Worm (Caenorhabditis elegans) whole organism, late embryonic: ENCODE data around the gene C08E8.5.

ENCODE experiments used
- K09A11.1 ChIP-seq: sonication (generic microtip); optimal IDR thresholded peaks from 2 replicates; lab custom pipeline; 2017; ENCODE audit warnings: antibody characterized with exemption, mild to moderate bottlenecking, missing genetic modification characterization, missing compliant biosample characterization; ENCODE audit not compliant: insufficient read depth
- ceh-14 ChIP-seq: sonication (generic microtip); optimal IDR thresholded peaks from 2 replicates; lab custom pipeline; 2016; ENCODE audit warnings: missing genotype, missing genetic modification characterization, missing compliant biosample characterization
- ceh-24 ChIP-seq: sonication (generic microtip); optimal IDR thresholded peaks from 2 replicates; lab custom pipeline; 2016; ENCODE audit warnings: mild to moderate bottlenecking, missing genetic modification characterization, missing compliant biosample characterization
- ceh-48 ChIP-seq: sonication (generic microtip); optimal IDR thresholded peaks from 2 replicates; lab custom pipeline; 2016; ENCODE audit warnings: missing genetic modification characterization, inconsistent platforms, missing compliant biosample characterization
- elt-2 ChIP-seq: sonication (generic microtip); optimal IDR thresholded peaks from 2 replicates; lab custom pipeline; 2016; ENCODE audit warnings: missing genetic modification reagents, missing genetic modification characterization, missing compliant biosample characterization
- fkh-6 ChIP-seq: sonication (generic microtip); optimal IDR thresholded peaks from 2 replicates; lab custom pipeline; 2016; ENCODE audit warnings: missing genetic modification characterization, missing compliant biosample characterization
- hlh-13 ChIP-seq: fragments of 200-800 bp; sonication (Bioruptor generic); optimal IDR thresholded peaks from 2 replicates; lab custom pipeline; 2018; ENCODE audit warnings: mild to moderate bottlenecking, missing genetic modification characterization, missing compliant biosample characterization
- hlh-8 ChIP-seq: sonication (generic microtip); optimal IDR thresholded peaks from 2 replicates; lab custom pipeline; 2016; ENCODE audit warnings: missing genotype, missing genetic modification characterization, missing compliant biosample characterization
- lim-6 ChIP-seq: sonication (generic microtip); optimal IDR thresholded peaks from 2 replicates; lab custom pipeline; 2016; ENCODE audit warnings: missing genetic modification characterization, missing compliant biosample characterization
- pag-3 ChIP-seq: sonication (generic microtip); optimal IDR thresholded peaks from 2 replicates; lab custom pipeline; 2016; ENCODE audit warnings: missing compliant biosample characterization, missing genetic modification characterization, borderline replicate concordance
- pqm-1 ChIP-seq: sonication (generic microtip); optimal IDR thresholded peaks from 2 replicates; lab custom pipeline; 2016; ENCODE audit warnings: missing genetic modification characterization, missing compliant biosample characterization
- syd-9 ChIP-seq: sonication (generic microtip); optimal IDR thresholded peaks from 2 replicates; lab custom pipeline; 2016; ENCODE audit warnings: mild to moderate bottlenecking, missing genetic modification characterization, moderate library complexity, missing compliant biosample characterization

DNA sequence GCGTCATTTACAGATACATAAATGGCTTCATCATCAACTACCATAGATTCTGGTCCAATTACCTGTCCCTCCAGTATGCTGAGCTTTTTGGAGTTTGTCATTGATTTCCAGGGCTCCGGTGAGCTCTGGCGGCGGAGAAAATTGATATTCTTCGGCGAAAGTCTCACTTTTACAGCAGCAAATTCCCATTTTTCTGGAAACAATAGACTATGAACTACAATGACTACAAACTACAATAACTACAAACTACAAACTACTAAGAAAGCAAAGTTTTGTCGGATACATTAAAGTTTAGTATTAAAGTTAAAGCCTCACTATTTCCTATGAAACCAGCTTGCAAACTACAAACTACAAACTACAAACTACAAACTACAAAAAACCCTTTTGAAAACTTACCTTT is 4.0 kb downstream of the C08E8.5 start, which contains the start of gene C08E8.2:
- TF ChIP-seq K09A11.1 (tag; lab: Kevin White, UChicago) = no peak
- no peak for TF ChIP-seq syd-9
- TF ChIP-seq pqm-1 (tag; lab: Kevin White, UChicago) = no peak
- TF ChIP-seq fkh-6 (tag; lab: Kevin White, UChicago) = no peak
- TF ChIP-seq ceh-14 = no peak
- no peak for TF ChIP-seq elt-2 (tag; lab: Kevin White, UChicago)
- no peak for TF ChIP-seq pag-3 (tag; lab: Kevin White, UChicago)
- no peak for TF ChIP-seq ceh-24 (tag; lab: Kevin White, UChicago)
- no peak for TF ChIP-seq ceh-48
- no peak for TF ChIP-seq hlh-13 (GFP tag; lab: Kevin White, UChicago)
- TF ChIP-seq hlh-8 (tag; lab: Kevin White, UChicago) = no peak
- TF ChIP-seq lim-6 (tag; lab: Kevin White, UChicago) = no peak
